Fruit fly (Drosophila melanogaster): ENCODE measurements around the gene Pldn.
A peak's percentile ranks its signal among the peaks of the same experiment; 100 is the strongest.

Pldn gene

dm6 chr3L:11689832-11690602 lies 1.2 kb downstream of the Pldn start (continued):
- TF ChIP-seq CG13296 (GFP tag; optimal IDR thresholded peaks at IDR 0.05), result peak; percentile 20
- peak; percentile 15 for TF ChIP-seq CG3281 (GFP tag; optimal IDR thresholded peaks at IDR 0.05)
- peak; percentile 19 for TF ChIP-seq CG2678 (tag; optimal IDR thresholded peaks at IDR 0.05)
- TF ChIP-seq Med (GFP tag), result peak; percentile 62
- TF ChIP-seq CG14014 (GFP tag; IDR thresholded peaks at IDR 0.05), result 0 out of 2 replicates have a peak, but pooled peaks have one; percentile 23
- peak; percentile 33 for TF ChIP-seq sqz (GFP tag; optimal IDR thresholded peaks at IDR 0.05)
- no peak for TF ChIP-seq sens-2 (GFP tag; IDR thresholded peaks at IDR 0.05)
- TF ChIP-seq CG1647 (GFP tag; optimal IDR thresholded peaks at IDR 0.05), result no peak
- peak; percentile 28 for TF ChIP-seq lab (GFP tag; optimal IDR thresholded peaks at IDR 0.05)

DNA sequence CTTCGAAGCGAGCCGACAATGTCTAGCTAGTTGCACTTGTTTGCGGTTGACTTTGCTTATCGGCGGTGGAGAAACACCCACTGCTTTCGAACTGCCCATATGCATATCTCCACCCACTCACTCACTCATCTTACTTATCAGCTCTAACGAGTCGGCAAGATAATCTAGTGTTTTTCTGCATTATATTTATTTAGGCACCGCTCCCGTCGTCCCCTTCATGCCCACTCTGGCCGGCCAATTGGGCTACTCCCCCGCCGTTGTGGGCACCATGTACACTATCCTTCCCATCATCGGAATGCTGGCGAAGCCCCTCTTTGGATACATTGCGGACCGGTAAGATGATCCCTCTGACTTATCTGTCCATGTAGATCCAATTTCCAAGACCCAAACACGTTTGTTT lies 5.3 kb downstream of the Pldn start:
- TF ChIP-seq CG12659 (GFP tag; optimal IDR thresholded peaks at IDR 0.05), result no peak
- no peak for TF ChIP-seq dan (GFP tag; IDR thresholded peaks at IDR 0.05)
- peak; percentile 82 for TF ChIP-seq Ets65A (GFP tag)
- TF ChIP-seq CG10431 (GFP tag; optimal IDR thresholded peaks at IDR 0.05), result peak; percentile 74
- 0 out of 3 replicates have a peak, but pooled peaks have one; percentile 40 for TF ChIP-seq ci (GFP tag; IDR thresholded peaks at IDR 0.05)
- TF ChIP-seq ATbp (GFP tag; optimal IDR thresholded peaks at IDR 0.05), result peak; percentile 1
- TF ChIP-seq sens (GFP tag), result peak; percentile 27
- peak; percentile 48; the same call in 1 of the 2 replicates for TF ChIP-seq crol (GFP tag; IDR thresholded peaks at IDR 0.05)

DNA sequence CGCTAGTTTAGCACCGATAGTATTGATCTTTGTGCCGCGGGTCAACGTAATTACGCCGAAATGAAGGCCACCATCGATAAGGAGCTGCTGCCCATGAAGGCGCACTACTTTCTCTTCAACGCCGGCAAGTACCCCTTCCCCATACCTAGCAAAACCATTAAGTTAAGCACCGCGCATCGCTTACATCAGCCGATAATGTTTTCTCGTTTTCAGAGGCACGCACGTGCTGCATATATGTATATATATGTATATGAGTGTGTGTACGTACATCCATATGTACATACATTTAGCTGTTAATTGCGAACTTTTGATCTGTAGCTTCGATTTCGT lies 6.7 kb downstream of the Pldn start:
- TF ChIP-seq Hr78 (GFP tag; optimal IDR thresholded peaks at IDR 0.05) (peak in 1 of 2 experiments; percentile 43), cwo (GFP tag; optimal IDR thresholded peaks at IDR 0.05) (peak; percentile 71), CG14860 (GFP tag; IDR thresholded peaks at IDR 0.05; ENCODE audit: partially characterized antibody) (no peak), Pdp1 (GFP tag; optimal IDR thresholded peaks at IDR 0.05) (peak in 1 of 2 experiments; percentile 80), chinmo (GFP tag; IDR thresholded peaks at IDR 0.05; ENCODE audit: partially characterized antibody) (0 out of 4 replicates have a peak, but pooled peaks have one; percentile 20)

- TF ChIP-seq CG15479 (GFP tag; optimal IDR thresholded peaks at IDR 0.05), result no peak
- TF ChIP-seq CG5245 (GFP tag; optimal IDR thresholded peaks at IDR 0.05), result peak; percentile 42
- TF ChIP-seq tin (GFP tag; optimal IDR thresholded peaks at IDR 0.05), result peak; percentile 50
- peak; percentile 0 for TF ChIP-seq CG6254 (GFP tag; optimal IDR thresholded peaks at IDR 0.05)
- peak; percentile 56 for TF ChIP-seq Jarid2 (GFP tag; optimal IDR thresholded peaks at IDR 0.05)
- peak; percentile 41 for TF ChIP-seq Antp (GFP tag; optimal IDR thresholded peaks at IDR 0.05)
- TF ChIP-seq run (tag; optimal IDR thresholded peaks at IDR 0.05), result peak; percentile 26
- peak; percentile 19 for TF ChIP-seq CG3281 (GFP tag; optimal IDR thresholded peaks at IDR 0.05)
- peak; percentile 38 for TF ChIP-seq crc (GFP tag; optimal IDR thresholded peaks at IDR 0.05)
- peak; percentile 43 for TF ChIP-seq ATbp (GFP tag; optimal IDR thresholded peaks at IDR 0.05)
- TF ChIP-seq CG12769 (tag; optimal IDR thresholded peaks at IDR 0.05), result peak; percentile 8
- peak; percentile 32 for TF ChIP-seq CG2129 (GFP tag; IDR thresholded peaks at IDR 0.05; ENCODE audit: partially characterized antibody)
- TF ChIP-seq CG9817 (tag; optimal IDR thresholded peaks at IDR 0.05), result peak; percentile 63
- peak; percentile 39 for TF ChIP-seq CG34376 (GFP tag; optimal IDR thresholded peaks at IDR 0.05)
- no peak for TF ChIP-seq CG9797 (GFP tag; optimal IDR thresholded peaks at IDR 0.05)
- TF ChIP-seq CG3838 (GFP tag; optimal IDR thresholded peaks at IDR 0.05), result peak; percentile 56
- TF ChIP-seq CG16813 (GFP tag; IDR thresholded peaks at IDR 0.05; ENCODE audit: partially characterized antibody), result peak; percentile 52
- peak; percentile 67 for TF ChIP-seq Fer1 (GFP tag; optimal IDR thresholded peaks at IDR 0.05)
- TF ChIP-seq Sox102F (GFP tag; optimal IDR thresholded peaks at IDR 0.05), result peak; percentile 42
- no peak for TF ChIP-seq tna (GFP tag; IDR thresholded peaks at IDR 0.05; ENCODE audit: partially characterized antibody)
- TF ChIP-seq Asciz (GFP tag; optimal IDR thresholded peaks at IDR 0.05), result peak; percentile 39
- no peak for TF ChIP-seq oc (tag; optimal IDR thresholded peaks at IDR 0.05)
Measured at dm6 chr3L:11683819-11684521, 7.2 kb downstream of the Pldn start, which contains the start of gene Sugb. TSS of gene Sugb (plus strand) at chr3L:11683980.

Data from whole organism, embryonic.